Worm (Caenorhabditis elegans) whole organism, late embryonic: ENCODE results near the gene nhr-148.

Source experiments
- T23F11.4 ChIP-seq: fragments of 200-800 bp; sonication (Bioruptor generic); optimal IDR thresholded peaks from 2 replicates; lab custom pipeline; 2018; ENCODE audit warnings: mild to moderate bottlenecking, missing genetic modification characterization, missing compliant biosample characterization
- ahr-1 ChIP-seq: sonication (generic microtip); optimal IDR thresholded peaks from 2 replicates; lab custom pipeline; 2016; ENCODE audit warnings: missing genetic modification characterization, missing compliant biosample characterization
- ama-1 ChIP-seq: fragments of 150-350 bp; optimal IDR thresholded peaks from 2 replicates; lab custom pipeline; 2014
- ceh-14 ChIP-seq: sonication (generic microtip); optimal IDR thresholded peaks from 2 replicates; lab custom pipeline; 2016; ENCODE audit warnings: missing genotype, missing genetic modification characterization, missing compliant biosample characterization
- ceh-18 ChIP-seq: sonication (generic microtip); optimal IDR thresholded peaks from 2 replicates; lab custom pipeline; 2016; ENCODE audit warnings: missing genetic modification characterization, missing compliant biosample characterization
- ceh-19 ChIP-seq: fragments of 200-800 bp; sonication (Bioruptor generic); optimal IDR thresholded peaks from 2 replicates; lab custom pipeline; 2018; ENCODE audit warnings: mild to moderate bottlenecking, missing genetic modification characterization, missing compliant biosample characterization
- ceh-2 ChIP-seq: sonication (generic microtip); optimal IDR thresholded peaks from 2 replicates; lab custom pipeline; 2016; ENCODE audit warnings: missing genotype, missing genetic modification characterization, missing compliant biosample characterization
- ceh-22 ChIP-seq: sonication (generic microtip); optimal IDR thresholded peaks from 2 replicates; lab custom pipeline; 2017; ENCODE audit warnings: missing biosample characterization, missing genetic modification characterization
- ceh-24 ChIP-seq: sonication (generic microtip); optimal IDR thresholded peaks from 2 replicates; lab custom pipeline; 2016; ENCODE audit warnings: mild to moderate bottlenecking, missing genetic modification characterization, missing compliant biosample characterization
- ceh-31 ChIP-seq: sonication (generic microtip); optimal IDR thresholded peaks from 2 replicates; lab custom pipeline; 2016; ENCODE audit warnings: missing genetic modification characterization, missing compliant biosample characterization
- ceh-34 ChIP-seq: sonication (generic microtip); optimal IDR thresholded peaks from 2 replicates; lab custom pipeline; 2016; ENCODE audit warnings: mild to moderate bottlenecking, missing genetic modification characterization, missing compliant biosample characterization
- ceh-45 ChIP-seq: fragments of 200-800 bp; sonication (Bioruptor generic); IDR thresholded peaks from 2 replicates; pipeline ENCODE4 v1.3.6; 2022; ENCODE audit warnings: missing genetic modification reagents, missing genetic modification characterization, missing compliant biosample characterization
- ceh-9 ChIP-seq: sonication (generic microtip); optimal IDR thresholded peaks from 2 replicates; lab custom pipeline; 2016; ENCODE audit warnings: mild to moderate bottlenecking, missing genetic modification characterization, inconsistent platforms, missing compliant biosample characterization
- dve-1 ChIP-seq: sonication (generic microtip); optimal IDR thresholded peaks from 2 replicates; lab custom pipeline; 2017; ENCODE audit warnings: antibody characterized with exemption, mild to moderate bottlenecking, missing genetic modification characterization, missing compliant biosample characterization
- elt-4 ChIP-seq: sonication (generic microtip); optimal IDR thresholded peaks from 2 replicates; lab custom pipeline; 2016; ENCODE audit warnings: missing genetic modification characterization, missing compliant biosample characterization
- ets-4 ChIP-seq: sonication (generic microtip); optimal IDR thresholded peaks from 2 replicates; lab custom pipeline; 2016; ENCODE audit warnings: missing genetic modification characterization, missing compliant biosample characterization
- fax-1 ChIP-seq: sonication (generic microtip); optimal IDR thresholded peaks from 2 replicates; lab custom pipeline; 2016; ENCODE audit warnings: missing genotype, missing genetic modification characterization, missing compliant biosample characterization
- fkh-10 ChIP-seq: fragments of 150-350 bp; optimal IDR thresholded peaks from 2 replicates; lab custom pipeline; 2014; ENCODE audit warnings: missing biosample characterization, missing genetic modification reagents, missing genetic modification characterization
- hlh-13 ChIP-seq: fragments of 200-800 bp; sonication (Bioruptor generic); optimal IDR thresholded peaks from 2 replicates; lab custom pipeline; 2018; ENCODE audit warnings: mild to moderate bottlenecking, missing genetic modification characterization, missing compliant biosample characterization
- hlh-30 ChIP-seq: sonication (generic microtip); optimal IDR thresholded peaks from 2 replicates; lab custom pipeline; 2017; ENCODE audit warnings: antibody characterized with exemption, missing genetic modification characterization, missing compliant biosample characterization; ENCODE audit not compliant: insufficient read depth
- hlh-6 ChIP-seq: sonication (generic microtip); optimal IDR thresholded peaks from 2 replicates; lab custom pipeline; 2016; ENCODE audit warnings: missing genotype, missing genetic modification characterization, missing compliant biosample characterization
- lim-6 ChIP-seq: sonication (generic microtip); optimal IDR thresholded peaks from 2 replicates; lab custom pipeline; 2016; ENCODE audit warnings: missing genetic modification characterization, missing compliant biosample characterization
- lin-11 ChIP-seq: fragments of 200-800 bp; sonication (Bioruptor generic); optimal IDR thresholded peaks from 2 replicates; lab custom pipeline; 2018; ENCODE audit warnings: mild to moderate bottlenecking, missing genetic modification characterization, missing compliant biosample characterization
- nhr-11 ChIP-seq: fragments of 150-350 bp; optimal IDR thresholded peaks from 2 replicates; lab custom pipeline; 2014; ENCODE audit warnings: missing biosample characterization, missing genetic modification characterization
- nhr-232 ChIP-seq: sonication (generic microtip); optimal IDR thresholded peaks from 2 replicates; lab custom pipeline; 2016; ENCODE audit warnings: missing genetic modification characterization, missing compliant biosample characterization
- odd-2 ChIP-seq: sonication (generic microtip); optimal IDR thresholded peaks from 2 replicates; lab custom pipeline; 2017; ENCODE audit warnings: antibody characterized with exemption, mild to moderate bottlenecking, missing genetic modification characterization, missing compliant biosample characterization
- pag-3 ChIP-seq: sonication (generic microtip); optimal IDR thresholded peaks from 2 replicates; lab custom pipeline; 2016; ENCODE audit warnings: missing compliant biosample characterization, missing genetic modification characterization, borderline replicate concordance
- pha-4 ChIP-seq: fragments of 150-350 bp; optimal IDR thresholded peaks from 2 replicates; lab custom pipeline; 2018; ENCODE audit warnings: missing biosample characterization, missing genetic modification reagents, missing genetic modification characterization
- rnt-1 ChIP-seq: sonication (generic microtip); optimal IDR thresholded peaks from 2 replicates; lab custom pipeline; 2016; ENCODE audit warnings: missing genetic modification characterization, missing compliant biosample characterization
- sdc-2 ChIP-seq: sonication (generic microtip); optimal IDR thresholded peaks from 2 replicates; lab custom pipeline; 2016; ENCODE audit warnings: missing genotype, missing genetic modification characterization, missing compliant biosample characterization
- sox-4 ChIP-seq: sonication (generic microtip); optimal IDR thresholded peaks from 2 replicates; lab custom pipeline; 2017; ENCODE audit warnings: mild to moderate bottlenecking, missing genetic modification characterization, inconsistent platforms, missing compliant biosample characterization
- syd-9 ChIP-seq: sonication (generic microtip); optimal IDR thresholded peaks from 2 replicates; lab custom pipeline; 2016; ENCODE audit warnings: mild to moderate bottlenecking, missing genetic modification characterization, moderate library complexity, missing compliant biosample characterization
- ttx-3 ChIP-seq: sonication (generic microtip); optimal IDR thresholded peaks from 2 replicates; lab custom pipeline; 2016; ENCODE audit warnings: missing genetic modification reagents, missing genetic modification characterization, missing compliant biosample characterization
- unc-42 ChIP-seq: sonication (generic microtip); optimal IDR thresholded peaks from 2 replicates; lab custom pipeline; 2016; ENCODE audit warnings: missing genotype, missing genetic modification characterization, missing compliant biosample characterization
- unc-55 ChIP-seq: sonication (generic microtip); optimal IDR thresholded peaks from 2 replicates; lab custom pipeline; 2017; ENCODE audit warnings: missing biosample characterization, missing genetic modification reagents, missing genetic modification characterization
- unc-86 ChIP-seq: sonication (generic microtip); optimal IDR thresholded peaks from 2 replicates; lab custom pipeline; 2016; ENCODE audit warnings: missing genetic modification characterization, missing compliant biosample characterization
- zip-5 ChIP-seq: sonication (generic microtip); optimal IDR thresholded peaks from 2 replicates; lab custom pipeline; 2016; ENCODE audit warnings: missing genetic modification characterization, missing compliant biosample characterization

Gene nhr-148

ce11 chrV:7364951-7365350, 23.0 kb downstream of the nhr-148 start, which contains the start of gene exc-13:
Gene exc-13 (plus strand): TSS chrV:7365251.
- TF ChIP-seq hlh-6 (tag; lab: Kevin White, UChicago) (no peak), fkh-10 (GFP tag; lab: Kevin White, UChicago) (no peak), hlh-13 (GFP tag; lab: Kevin White, UChicago) (no peak), hlh-30 (tag; lab: Kevin White, UChicago) (no peak), nhr-11 (tag; lab: Kevin White, UChicago) (no peak), pha-4 (no peak), ets-4 (no peak)

DNA sequence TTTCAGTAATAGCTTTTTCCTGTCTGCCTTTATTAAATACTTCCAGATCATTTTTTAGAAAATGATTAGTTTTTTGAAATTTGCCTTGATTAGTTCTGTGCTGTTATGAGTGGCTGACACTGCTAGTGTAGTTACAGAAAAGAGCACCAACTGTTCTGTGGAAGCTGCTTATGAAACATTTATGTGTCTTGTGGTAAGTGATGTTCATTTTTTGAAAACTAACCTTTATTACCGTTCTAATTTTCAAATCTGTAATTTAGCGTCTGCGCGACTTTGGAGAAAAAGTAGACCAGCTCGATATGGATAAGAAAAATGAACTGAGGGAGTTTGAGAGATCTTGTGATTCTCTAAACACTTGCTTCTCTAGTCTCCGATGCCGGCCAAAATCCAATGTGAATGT, 27.6 kb downstream of the nhr-148 start, which contains the start of gene srj-14:
srj-14 (plus strand) TSS at position 131 of the 400 bp plus-strand sequence.
- TF ChIP-seq ama-1 (lab: Kevin White, UChicago): no peak
- TF ChIP-seq dve-1 (tag; lab: Kevin White, UChicago): no peak
- TF ChIP-seq rnt-1 (tag; lab: Kevin White, UChicago): no peak

- TF ChIP-seq fax-1 (tag; lab: Kevin White, UChicago): no peak
- TF ChIP-seq sox-4 (tag; lab: Kevin White, UChicago): no peak
- no peak for TF ChIP-seq hlh-13 (GFP tag; lab: Kevin White, UChicago)
- TF ChIP-seq ceh-45 (GFP tag; lab: Robert Waterston, UW): no peak
- no peak for TF ChIP-seq dve-1 (tag; lab: Kevin White, UChicago)
Measured at ce11 chrV:7374090-7374489, 32.1 kb downstream of the nhr-148 start, which contains the start of gene srx-56. Gene srx-56 (plus strand): TSS chrV:7374390.

- TF ChIP-seq zip-5 (no peak), ceh-19 (GFP tag; lab: Kevin White, UChicago) (no peak), ceh-18 (tag; lab: Kevin White, UChicago) (no peak), ahr-1 (tag; lab: Kevin White, UChicago) (no peak), ceh-34 (tag; lab: Kevin White, UChicago) (no peak), ceh-14 (tag; lab: Kevin White, UChicago) (no peak), elt-4 (no peak), syd-9 (no peak), unc-42 (tag; lab: Kevin White, UChicago) (no peak), odd-2 (no peak), ceh-9 (tag; lab: Kevin White, UChicago) (no peak), rnt-1 (tag; lab: Kevin White, UChicago) (no peak), ceh-2 (no peak), nhr-232 (tag; lab: Kevin White, UChicago) (no peak), ceh-24 (tag; lab: Kevin White, UChicago) (no peak), pag-3 (tag; lab: Kevin White, UChicago) (no peak), lim-6 (tag; lab: Kevin White, UChicago) (no peak), unc-86 (tag; lab: Kevin White, UChicago) (no peak), unc-55 (no peak)
Measured at ce11 chrV:7379384-7379783, 37.4 kb downstream of the nhr-148 start, which contains the start of gene srsx-24. Gene srsx-24 (minus strand): TSS chrV:7379484.

DNA sequence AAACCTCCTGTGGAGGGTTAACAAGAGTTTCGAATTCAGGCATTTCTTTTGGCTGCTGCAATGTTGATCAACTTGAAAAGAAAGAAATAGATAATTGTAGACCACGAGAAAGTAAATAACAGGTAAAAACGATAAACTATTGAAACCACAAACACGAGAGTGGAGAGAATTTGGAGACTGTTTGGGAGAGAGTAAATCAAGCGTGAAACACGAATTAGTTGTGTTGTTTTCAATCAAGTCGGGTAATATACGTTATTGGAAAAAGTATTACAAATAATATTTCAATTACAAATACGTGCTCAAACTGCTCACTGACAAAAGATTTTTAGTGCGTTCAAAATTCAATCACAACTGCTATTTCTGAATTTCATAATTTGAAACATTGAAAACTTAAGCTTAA, 39.1 kb downstream of the nhr-148 start, which contains the start of gene C03G6.17:
C03G6.17 (minus strand) TSS at position 101 of the 400 bp plus-strand sequence.
- no peak for TF ChIP-seq ttx-3 (tag; lab: Kevin White, UChicago)
- no peak for TF ChIP-seq lin-11 (tag; lab: Kevin White, UChicago)
- no peak for TF ChIP-seq ceh-2
- TF ChIP-seq ceh-22 (tag; lab: Kevin White, UChicago): no peak
- TF ChIP-seq ceh-24 (tag; lab: Kevin White, UChicago): no peak
- TF ChIP-seq T23F11.4 (GFP tag; lab: Kevin White, UChicago): no peak
- TF ChIP-seq ceh-31: no peak
- no peak for TF ChIP-seq nhr-11 (tag; lab: Kevin White, UChicago)
- no peak for TF ChIP-seq sdc-2
- TF ChIP-seq pha-4: no peak
- TF ChIP-seq zip-5: no peak
- TF ChIP-seq pag-3 (tag; lab: Kevin White, UChicago): no peak
